Worm (Caenorhabditis elegans): ENCODE data around the gene C10C5.7.

Gene C10C5.7

DNA sequence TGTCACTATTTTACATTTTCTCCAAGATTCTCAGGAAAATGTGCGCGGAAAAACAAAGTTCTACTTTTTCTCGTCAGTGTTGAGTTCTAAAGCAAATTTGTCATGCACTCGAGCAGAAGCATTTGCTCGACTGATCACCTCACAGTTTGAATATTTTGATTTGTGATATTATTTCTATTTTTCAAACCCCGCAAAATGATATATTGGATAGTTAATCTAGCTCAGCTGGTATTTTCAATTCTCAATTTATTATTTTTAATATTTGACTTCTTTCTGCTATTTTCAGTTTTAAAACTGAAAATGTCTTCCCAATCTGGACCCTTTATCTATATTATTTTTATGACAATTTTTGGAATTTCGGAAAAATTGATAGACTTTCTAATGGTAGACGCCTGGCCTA lies 38.2 kb downstream of the C10C5.7 start, which contains the start of gene srxa-2:
TSS of gene srxa-2 (plus strand) at position 301 of the 400 bp plus-strand sequence.
- TF ChIP-seq pha-4 (tag; optimal IDR thresholded peaks at IDR 0.05), result no peak
- no peak for TF ChIP-seq ceh-24 (tag; optimal IDR thresholded peaks at IDR 0.05)
- no peak for TF ChIP-seq madf-2 (tag; optimal IDR thresholded peaks at IDR 0.05)
- TF ChIP-seq ttx-3 (tag; optimal IDR thresholded peaks at IDR 0.05), result no peak
- TF ChIP-seq ceh-31 (tag; optimal IDR thresholded peaks at IDR 0.05), result no peak
- no peak for TF ChIP-seq ref-2 (tag; optimal IDR thresholded peaks at IDR 0.05)
- TF ChIP-seq che-1 (tag; optimal IDR thresholded peaks at IDR 0.05), result no peak
- no peak for TF ChIP-seq F13H6.1 (tag; optimal IDR thresholded peaks at IDR 0.05)
- no peak for TF ChIP-seq lim-6 (tag; optimal IDR thresholded peaks at IDR 0.05)
- no peak for TF ChIP-seq hlh-6 (tag; optimal IDR thresholded peaks at IDR 0.05)
- TF ChIP-seq fax-1 (tag; optimal IDR thresholded peaks at IDR 0.05), result no peak
- no peak for TF ChIP-seq rnt-1 (tag; optimal IDR thresholded peaks at IDR 0.05)
- TF ChIP-seq ztf-16 (tag; optimal IDR thresholded peaks at IDR 0.05), result no peak
- TF ChIP-seq sdc-2 (tag; optimal IDR thresholded peaks at IDR 0.05), result no peak
- no peak for TF ChIP-seq fkh-10 (GFP tag; optimal IDR thresholded peaks at IDR 0.05)
- TF ChIP-seq ceh-45 (GFP tag; IDR thresholded peaks at IDR 0.05), result no peak
- TF ChIP-seq mec-3 (tag; optimal IDR thresholded peaks at IDR 0.05; ENCODE audit: borderline replicate concordance), result no peak
- no peak for TF ChIP-seq elt-4 (tag; optimal IDR thresholded peaks at IDR 0.05)

DNA sequence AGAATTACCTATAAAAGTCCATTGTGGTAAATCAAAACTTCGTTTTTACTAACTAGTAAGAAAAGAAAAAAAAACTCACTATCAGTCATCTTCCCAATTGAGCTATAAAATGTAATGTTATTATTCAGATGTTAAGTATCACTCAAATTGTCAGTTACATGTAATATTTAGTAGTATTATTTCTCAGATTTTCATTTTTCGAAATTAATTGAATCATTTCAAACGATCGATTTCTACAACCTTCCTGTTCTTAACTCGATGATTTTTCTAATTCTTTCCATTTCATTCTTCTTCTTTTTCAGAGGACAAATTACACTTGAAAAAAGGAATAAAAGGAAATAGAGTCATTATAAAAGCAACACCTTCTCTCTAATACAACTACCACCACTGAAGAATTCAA lies 43.0 kb downstream of the C10C5.7 start, which contains the start of gene F59B8.1:
TSS of gene F59B8.1 (plus strand) at position 301 of the 400 bp plus-strand sequence.
- TF ChIP-seq C38D4.7 (GFP tag; optimal IDR thresholded peaks at IDR 0.05), result no peak
- TF ChIP-seq unc-86 (tag; optimal IDR thresholded peaks at IDR 0.05), result no peak

DNA sequence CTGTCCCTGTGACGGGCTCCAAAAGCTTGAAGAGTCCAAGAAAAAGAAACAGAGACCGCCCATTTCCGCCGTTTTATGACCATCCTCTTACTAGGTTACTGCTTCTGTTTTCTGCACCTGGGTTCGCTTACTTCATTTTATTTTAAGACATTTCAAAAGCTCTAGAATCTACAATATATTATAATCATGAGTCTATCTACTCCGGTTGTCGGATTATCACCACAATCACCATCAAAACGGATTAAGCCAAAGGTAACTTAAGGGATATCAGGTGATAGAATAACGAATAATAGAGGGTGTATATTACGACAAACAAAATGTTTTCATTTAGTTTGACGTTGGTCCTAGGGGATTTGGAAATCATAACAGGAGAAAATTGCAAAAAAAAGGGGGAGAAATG lies 47.4 kb downstream of the C10C5.7 start:
- TF ChIP-seq ttx-3 (tag; optimal IDR thresholded peaks at IDR 0.05), result no peak
- TF ChIP-seq ceh-2 (tag; optimal IDR thresholded peaks at IDR 0.05), result no peak
- no peak for TF ChIP-seq pat-9 (tag; optimal IDR thresholded peaks at IDR 0.05)
- TF ChIP-seq hlh-6 (tag; optimal IDR thresholded peaks at IDR 0.05), result no peak
- no peak for TF ChIP-seq ceh-31 (tag; optimal IDR thresholded peaks at IDR 0.05)
- no peak for TF ChIP-seq pha-2 (tag; optimal IDR thresholded peaks at IDR 0.05)
- no peak for TF ChIP-seq rnt-1 (tag; optimal IDR thresholded peaks at IDR 0.05)
- no peak for TF ChIP-seq fkh-10 (GFP tag; optimal IDR thresholded peaks at IDR 0.05)
- no peak for TF ChIP-seq dmd-4 (tag; optimal IDR thresholded peaks at IDR 0.05; ENCODE audit: borderline replicate concordance)
- no peak for TF ChIP-seq unc-42 (tag; optimal IDR thresholded peaks at IDR 0.05)
- TF ChIP-seq ama-1 (optimal IDR thresholded peaks at IDR 0.05), result no peak
- no peak for TF ChIP-seq sox-4 (tag; optimal IDR thresholded peaks at IDR 0.05)
- no peak for TF ChIP-seq ceh-34 (tag; optimal IDR thresholded peaks at IDR 0.05)
- no peak for TF ChIP-seq ceh-24 (tag; optimal IDR thresholded peaks at IDR 0.05)
- TF ChIP-seq ceh-14 (tag; optimal IDR thresholded peaks at IDR 0.05), result no peak
- no peak for TF ChIP-seq sox-2 (GFP tag; IDR thresholded peaks at IDR 0.05)

Data from whole organism, late embryonic.